Worm (Caenorhabditis elegans): ENCODE data around the gene col-108.

Gene col-108

ce11 chrIV:1739366-1740104 is 28.9 kb upstream of the col-108 start:
- no peak for TF ChIP-seq sdc-2 (tag; optimal IDR thresholded peaks at IDR 0.05)

DNA sequence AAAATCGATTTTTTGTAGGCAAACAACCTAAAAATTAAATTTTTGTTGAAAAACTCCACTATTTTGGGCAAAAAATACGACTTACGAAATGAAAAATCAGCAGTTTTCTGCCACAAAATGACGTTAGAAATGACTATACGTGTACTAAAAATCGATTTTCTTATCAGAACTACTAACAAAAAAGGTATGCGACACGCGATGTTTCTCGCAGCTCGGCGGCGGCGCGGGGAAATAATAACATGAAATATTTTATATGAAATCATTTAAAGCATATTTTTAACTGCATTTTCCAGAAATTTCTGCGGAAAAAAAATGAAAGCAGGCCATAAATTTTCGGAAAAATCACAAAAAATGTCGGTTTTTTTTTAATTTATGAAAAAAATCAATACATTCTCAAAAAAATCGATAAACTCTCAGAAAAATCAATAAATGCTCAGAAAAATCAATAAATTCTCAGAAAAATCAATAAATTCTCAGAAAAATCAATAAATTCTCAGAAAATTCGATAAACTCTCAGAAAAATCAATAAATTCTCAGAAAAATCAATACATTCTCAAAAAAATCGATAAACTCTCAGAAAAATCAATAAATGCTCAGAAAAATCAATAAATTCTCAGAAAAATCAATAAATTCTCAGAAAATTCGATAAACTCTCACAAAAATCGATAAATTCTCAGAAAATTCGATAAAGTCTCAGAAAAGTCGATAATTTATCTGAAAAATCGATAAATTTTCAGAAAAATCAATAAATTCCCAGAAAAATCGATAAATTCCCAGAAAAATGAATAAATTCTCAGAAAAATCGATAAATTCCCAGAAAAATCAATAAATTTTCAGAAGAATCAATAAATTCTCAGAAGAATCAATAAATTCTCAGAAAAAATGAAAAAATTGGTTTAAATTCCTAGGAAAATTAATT is 28.0 kb upstream of the col-108 start, which contains the start of gene ptpn-22:
Gene ptpn-22, minus strand, starts transcription at position 158 of the 919 bp plus-strand sequence.
- TF ChIP-seq ceh-48 (tag; optimal IDR thresholded peaks at IDR 0.05) = peak; percentile 80
- no peak for TF ChIP-seq hlh-8 (tag; optimal IDR thresholded peaks at IDR 0.05)

DNA sequence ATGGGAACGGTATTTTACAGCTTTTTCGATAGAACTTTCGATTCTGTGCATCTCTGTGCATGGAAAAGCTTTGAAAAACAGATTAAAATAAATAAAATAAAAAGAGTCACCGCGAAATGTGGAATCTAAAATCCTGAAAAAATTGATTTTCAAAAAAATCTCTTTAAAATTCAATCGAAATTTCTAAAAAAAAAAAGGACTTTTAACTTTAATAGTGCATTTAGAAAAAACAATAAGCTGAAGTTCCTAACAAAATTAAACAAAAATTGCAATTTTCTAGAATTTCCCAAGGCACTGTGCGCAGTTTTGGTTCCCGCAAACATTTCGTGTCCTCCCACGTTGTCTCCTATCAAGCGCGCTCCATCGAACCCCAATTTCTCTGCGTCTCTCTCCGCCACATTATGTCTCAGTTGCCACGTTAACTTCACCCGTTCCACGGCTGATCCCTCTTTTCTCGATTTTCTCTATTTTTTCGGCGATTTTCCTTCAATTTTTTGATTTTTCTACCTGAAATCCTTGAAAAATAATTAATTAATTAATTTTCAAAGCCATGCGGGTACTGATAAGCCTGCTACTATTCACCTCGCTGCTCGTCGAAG is 22.8 kb upstream of the col-108 start, which contains the start of the genes Y41D4A.6 and Y41D4A.4:
Gene Y41D4A.6, minus strand, starts transcription at position 51 of the 599 bp plus-strand sequence.
Gene Y41D4A.4, plus strand, starts transcription at position 549 of the 599 bp plus-strand sequence.
- TF ChIP-seq F13H6.1 (tag; optimal IDR thresholded peaks at IDR 0.05) (peak; percentile 97), pha-4 (tag; optimal IDR thresholded peaks at IDR 0.05) (no peak), ttx-3 (tag; optimal IDR thresholded peaks at IDR 0.05) (peak; percentile 78), sox-2 (GFP tag; IDR thresholded peaks at IDR 0.05) (no peak), zip-5 (tag; optimal IDR thresholded peaks at IDR 0.05) (peak; percentile 99), C38D4.7 (GFP tag; optimal IDR thresholded peaks at IDR 0.05) (peak; percentile 62), K09A11.1 (tag; optimal IDR thresholded peaks at IDR 0.05; ENCODE audit: insufficient read depth) (no peak), ceh-9 (tag; optimal IDR thresholded peaks at IDR 0.05) (no peak), Y22D7AL.16 (tag; optimal IDR thresholded peaks at IDR 0.05) (peak; percentile 23), sox-4 (tag; optimal IDR thresholded peaks at IDR 0.05) (peak; percentile 19), ztf-16 (tag; optimal IDR thresholded peaks at IDR 0.05) (peak; percentile 92), dmd-4 (tag; optimal IDR thresholded peaks at IDR 0.05; ENCODE audit: borderline replicate concordance) (peak; percentile 90), ceh-14 (tag; optimal IDR thresholded peaks at IDR 0.05) (peak; percentile 98), hlh-30 (tag; optimal IDR thresholded peaks at IDR 0.05; ENCODE audit: insufficient read depth) (no peak), ceh-22 (tag; optimal IDR thresholded peaks at IDR 0.05) (no peak), ets-4 (tag; optimal IDR thresholded peaks at IDR 0.05) (peak; percentile 98), hlh-13 (GFP tag; optimal IDR thresholded peaks at IDR 0.05) (peak; percentile 1), rnt-1 (tag; optimal IDR thresholded peaks at IDR 0.05) (peak; percentile 97), fax-1 (tag; optimal IDR thresholded peaks at IDR 0.05) (peak; percentile 98), ceh-2 (tag; optimal IDR thresholded peaks at IDR 0.05) (peak; percentile 98), ceh-34 (tag; optimal IDR thresholded peaks at IDR 0.05) (peak; percentile 93), unc-42 (tag; optimal IDR thresholded peaks at IDR 0.05) (peak; percentile 99), ceh-31 (tag; optimal IDR thresholded peaks at IDR 0.05) (peak; percentile 100), odd-2 (tag; optimal IDR thresholded peaks at IDR 0.05) (no peak), C08G9.2 (tag; optimal IDR thresholded peaks at IDR 0.05) (peak; percentile 99), madf-2 (tag; optimal IDR thresholded peaks at IDR 0.05) (peak; percentile 42), syd-9 (tag; optimal IDR thresholded peaks at IDR 0.05) (peak; percentile 82), nhr-232 (tag; optimal IDR thresholded peaks at IDR 0.05) (peak; percentile 38), hlh-15 (tag; optimal IDR thresholded peaks at IDR 0.05) (peak; percentile 92), elt-4 (tag; optimal IDR thresholded peaks at IDR 0.05) (peak; percentile 89), che-1 (tag; optimal IDR thresholded peaks at IDR 0.05) (peak; percentile 65), pat-9 (tag; optimal IDR thresholded peaks at IDR 0.05) (no peak), npax-4 (tag; optimal IDR thresholded peaks at IDR 0.05) (peak; percentile 66), ama-1 (optimal IDR thresholded peaks at IDR 0.05) (no peak), sdc-2 (tag; optimal IDR thresholded peaks at IDR 0.05) (peak; percentile 69), gmeb-2 (tag; optimal IDR thresholded peaks at IDR 0.05) (peak; percentile 31), tbx-2 (tag; optimal IDR thresholded peaks at IDR 0.05) (peak; percentile 99), pag-3 (tag; optimal IDR thresholded peaks at IDR 0.05; ENCODE audit: borderline replicate concordance) (peak; percentile 92), T23F11.4 (GFP tag; optimal IDR thresholded peaks at IDR 0.05) (peak; percentile 21), ceh-45 (GFP tag; IDR thresholded peaks at IDR 0.05) (no peak), lin-11 (tag; optimal IDR thresholded peaks at IDR 0.05) (peak; percentile 21), pqm-1 (tag; optimal IDR thresholded peaks at IDR 0.05) (peak; percentile 99)

Measured in whole organism, late embryonic.